Fruit fly (Drosophila melanogaster) whole organism, prepupa: ENCODE data around the gene CG33511.

Experiments used
- OdsH ChIP-seq: fragments of 200-800 bp; sonication (Bioruptor generic); optimal IDR thresholded peaks from 3 replicates; lab custom pipeline; 2016; ENCODE audit warnings: missing biosample characterization, missing genetic modification characterization
- spab ChIP-seq: fragments of 200-800 bp; sonication (Bioruptor generic); optimal IDR thresholded peaks from 2 replicates; lab custom pipeline; 2017; ENCODE audit warnings: missing biosample characterization, mild to moderate bottlenecking, missing genetic modification characterization, missing genetic modification reagents

DNA sequence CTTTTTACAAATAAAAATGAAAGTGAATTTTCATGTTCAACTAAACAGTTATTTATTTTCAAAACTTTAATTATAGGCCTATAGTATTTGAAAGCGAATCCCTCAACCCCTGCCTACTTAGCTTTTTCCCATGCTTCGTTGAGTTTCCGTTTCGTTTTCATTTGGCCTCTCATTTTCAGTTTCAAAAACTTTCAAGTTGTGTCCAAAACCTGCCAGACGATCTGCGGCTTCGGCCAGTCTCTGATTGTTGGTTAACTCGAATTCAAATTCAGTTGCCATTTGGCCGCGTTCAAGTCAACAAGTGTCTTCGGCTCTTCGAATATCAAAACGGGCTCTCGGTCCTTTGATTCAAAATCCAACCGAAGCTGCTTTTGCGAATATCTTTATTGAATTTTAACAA, 8.7 kb upstream of the CG33511 start, which contains the start of gene CG14397:
- TF ChIP-seq spab, result no peak
- TF ChIP-seq OdsH, result no peak
